Fruit fly (Drosophila melanogaster): ENCODE results near the gene rho.

rho gene

dm6 chr3L:1515820-1516540 is 52.4 kb downstream of the rho start:
- peak; percentile 54 for TF ChIP-seq YL-1 (GFP tag; optimal IDR thresholded peaks at IDR 0.05)
- peak; percentile 6 for TF ChIP-seq CG17186 (GFP tag; optimal IDR thresholded peaks at IDR 0.05)
- TF ChIP-seq TFAM (GFP tag; optimal IDR thresholded peaks at IDR 0.05) = no peak
- TF ChIP-seq CG31224 (GFP tag; IDR thresholded peaks at IDR 0.05) = no peak
- TF ChIP-seq lola (GFP tag; optimal IDR thresholded peaks at IDR 0.05) = peak in 1 of 3 experiments; percentile 84
- no peak for TF ChIP-seq gro (GFP tag; optimal IDR thresholded peaks at IDR 0.05)
- TF ChIP-seq Nf-YB (GFP tag; optimal IDR thresholded peaks at IDR 0.05) = peak; percentile 33
- TF ChIP-seq ro (GFP tag; IDR thresholded peaks at IDR 0.05) = no peak
- peak; percentile 69 for TF ChIP-seq CG6813 (GFP tag; optimal IDR thresholded peaks at IDR 0.05)
- peak; percentile 71 for TF ChIP-seq dm (GFP tag; optimal IDR thresholded peaks at IDR 0.05)
- no peak for TF ChIP-seq pfk (GFP tag; optimal IDR thresholded peaks at IDR 0.05)
- no peak for TF ChIP-seq emc (GFP tag; optimal IDR thresholded peaks at IDR 0.05)
- peak; percentile 72 for TF ChIP-seq ara (GFP tag; IDR thresholded peaks at IDR 0.05)
- peak; percentile 46 for TF ChIP-seq Rfx (GFP tag; IDR thresholded peaks at IDR 0.05)
- peak; percentile 68; the same call in 1 of the 2 replicates for TF ChIP-seq stc (GFP tag; IDR thresholded peaks at IDR 0.05)
- no peak for TF ChIP-seq Hr39 (optimal IDR thresholded peaks at IDR 0.05)
- 0 out of 2 replicates have a peak, but pooled peaks have one; percentile 45 for TF ChIP-seq seq (GFP tag; IDR thresholded peaks at IDR 0.05)
- TF ChIP-seq NC2β (GFP tag; optimal IDR thresholded peaks at IDR 0.05) = peak; percentile 69
- peak; percentile 52 for TF ChIP-seq CG2202 (tag; optimal IDR thresholded peaks at IDR 0.05)
- peak in 1 of 3 experiments; percentile 30 for TF ChIP-seq Stat92E (GFP tag; optimal IDR thresholded peaks at IDR 0.05)
- TF ChIP-seq CoRest (tag; optimal IDR thresholded peaks at IDR 0.05) = peak; percentile 80
- TF ChIP-seq CG5180 (GFP tag; optimal IDR thresholded peaks at IDR 0.05) = peak; percentile 62
- TF ChIP-seq bowl (GFP tag; IDR thresholded peaks at IDR 0.05) = no peak
- peak; percentile 61 for TF ChIP-seq CG9727 (GFP tag; optimal IDR thresholded peaks at IDR 0.05)
- peak; percentile 32 for TF ChIP-seq CG17568 (GFP tag; optimal IDR thresholded peaks at IDR 0.05)
- peak; percentile 82 for TF ChIP-seq CG15601 (tag; optimal IDR thresholded peaks at IDR 0.05)
- peak; percentile 25 for TF ChIP-seq CTCF (GFP tag; optimal IDR thresholded peaks at IDR 0.05)
- peak; percentile 3 for TF ChIP-seq CrebB (tag; optimal IDR thresholded peaks at IDR 0.05)
- peak; percentile 56 for TF ChIP-seq CG32532 (GFP tag; IDR thresholded peaks at IDR 0.05)
- peak; percentile 48; the same call in 1 of the 3 replicates for TF ChIP-seq Optix (GFP tag; IDR thresholded peaks at IDR 0.05)
- TF ChIP-seq CG11504 (tag; optimal IDR thresholded peaks at IDR 0.05) = peak; percentile 83
- TF ChIP-seq org-1 (GFP tag; optimal IDR thresholded peaks at IDR 0.05) = peak; percentile 76
- peak; percentile 11 for TF ChIP-seq CG15011 (GFP tag; optimal IDR thresholded peaks at IDR 0.05)
- no peak for TF ChIP-seq CG8478 (optimal IDR thresholded peaks at IDR 0.05)
- no peak for TF ChIP-seq CG7271 (tag; optimal IDR thresholded peaks at IDR 0.05)
- TF ChIP-seq otp (GFP tag; IDR thresholded peaks at IDR 0.05) = peak; percentile 53; the same call in 1 of the 3 replicates
- TF ChIP-seq Vsx1 (GFP tag; optimal IDR thresholded peaks at IDR 0.05) = peak; percentile 1
- TF ChIP-seq CG9797 (GFP tag; optimal IDR thresholded peaks at IDR 0.05) = peak; percentile 8
- TF ChIP-seq sob (GFP tag; IDR thresholded peaks at IDR 0.05) = peak; percentile 50; the same call in 1 of the 2 replicates
- no peak for TF ChIP-seq toy (GFP tag; IDR thresholded peaks at IDR 0.05)
- peak; percentile 42; the same call in 1 of the 2 replicates for TF ChIP-seq danr (GFP tag; IDR thresholded peaks at IDR 0.05)
- TF ChIP-seq Dref (GFP tag; IDR thresholded peaks at IDR 0.05) = no peak
- no peak for TF ChIP-seq mld (GFP tag; IDR thresholded peaks at IDR 0.05; ENCODE audit: partially characterized antibody)
- no peak for TF ChIP-seq pan (optimal IDR thresholded peaks at IDR 0.05)
- peak in 1 of 2 experiments; percentile 46 for TF ChIP-seq pan (GFP tag; optimal IDR thresholded peaks at IDR 0.05 in 1 of 2, IDR thresholded peaks at IDR 0.05 in 1 of 2)
- peak; percentile 38 for TF ChIP-seq Hmx (GFP tag; optimal IDR thresholded peaks at IDR 0.05)
- no peak for TF ChIP-seq CG17612 (GFP tag; IDR thresholded peaks at IDR 0.05)
- TF ChIP-seq CG6254 (GFP tag; optimal IDR thresholded peaks at IDR 0.05) = peak; percentile 70
- TF ChIP-seq Aef1 (GFP tag; IDR thresholded peaks at IDR 0.05) = peak; percentile 37; the same call in 1 of the 3 replicates
- peak; percentile 10 for TF ChIP-seq NC2α (GFP tag; optimal IDR thresholded peaks at IDR 0.05)
